Worm (Caenorhabditis elegans) whole organism, young adult: ENCODE measurements around the gene C06A6.2.

Experiments
- B0019.2 ChIP-seq: fragments of 200-800 bp; sonication (Bioruptor generic); conservative IDR thresholded peaks from 2 replicates; pipeline ENCODE4 v1.3.6; 2022; ENCODE audit warnings: missing genetic modification reagents, missing genetic modification characterization, missing compliant biosample characterization
- B0035.1 ChIP-seq: sonication (generic microtip); optimal IDR thresholded peaks from 2 replicates; lab custom pipeline; 2016; ENCODE audit warnings: missing genetic modification characterization, mild to moderate bottlenecking, missing compliant biosample characterization, missing genotype, missing genetic modification reagents
- B0336.3 ChIP-seq: fragments of 200-800 bp; sonication (Bioruptor generic); IDR thresholded peaks from 2 replicates; pipeline ENCODE4 v1.3.6; 2022; ENCODE audit warnings: missing genetic modification characterization, missing compliant biosample characterization
- C17E4.6 ChIP-seq: fragments of 200-800 bp; sonication (Bioruptor generic); IDR thresholded peaks from 2 replicates; pipeline ENCODE4 v1.3.6; 2022; ENCODE audit warnings: missing genetic modification reagents, missing genetic modification characterization, missing compliant biosample characterization
- D2030.7 ChIP-seq: fragments of 200-800 bp; sonication (Bioruptor generic); IDR thresholded peaks from 2 replicates; pipeline ENCODE4 v1.3.6; 2022; ENCODE audit warnings: missing genetic modification reagents, missing genetic modification characterization, missing compliant biosample characterization
- F23B12.7 ChIP-seq: sonication (generic microtip); optimal IDR thresholded peaks from 2 replicates; lab custom pipeline; 2017; ENCODE audit warnings: missing genetic modification characterization, mild to moderate bottlenecking, missing compliant biosample characterization, antibody characterized with exemption, moderate library complexity; ENCODE audit not compliant: insufficient read depth
- F37B4.10 ChIP-seq: fragments of 200-800 bp; sonication (Bioruptor generic); IDR thresholded peaks from 2 replicates; pipeline ENCODE4 v1.3.6; 2022; ENCODE audit warnings: missing genetic modification characterization, missing compliant biosample characterization
- F49E8.2 ChIP-seq: sonication (generic microtip); optimal IDR thresholded peaks from 3 replicates; lab custom pipeline; 2017; ENCODE audit warnings: missing genetic modification characterization, mild to moderate bottlenecking, missing compliant biosample characterization, antibody characterized with exemption, moderate library complexity; ENCODE audit not compliant: insufficient read depth
- F55B11.4 ChIP-seq: sonication (generic microtip); optimal IDR thresholded peaks from 2 replicates; lab custom pipeline; 2016; ENCODE audit warnings: missing compliant biosample characterization, missing genetic modification characterization, borderline replicate concordance; ENCODE audit not compliant: insufficient read depth
- F57A8.1 ChIP-seq: fragments of 200-800 bp; sonication (Bioruptor generic); optimal IDR thresholded peaks from 2 replicates; lab custom pipeline; 2018; ENCODE audit warnings: mild to moderate bottlenecking, missing genetic modification characterization, moderate library complexity, missing compliant biosample characterization
- F57C9.4 ChIP-seq: sonication (generic microtip); optimal IDR thresholded peaks from 2 replicates; lab custom pipeline; 2017; ENCODE audit warnings: mild to moderate bottlenecking, missing genetic modification characterization, missing compliant biosample characterization
- T07F8.4 ChIP-seq: sonication (generic microtip); optimal IDR thresholded peaks from 2 replicates; lab custom pipeline; 2016; ENCODE audit warnings: mild to moderate bottlenecking, missing genetic modification characterization, moderate library complexity, missing compliant biosample characterization
- T26A5.8 ChIP-seq: sonication (generic microtip); optimal IDR thresholded peaks from 2 replicates; lab custom pipeline; 2016; ENCODE audit warnings: missing genetic modification characterization, missing compliant biosample characterization
- Y67H2A.10 ChIP-seq: fragments of 200-800 bp; sonication (Bioruptor generic); conservative IDR thresholded peaks from 2 replicates; pipeline ENCODE4 v1.3.6; 2022; ENCODE audit warnings: missing genetic modification reagents, missing genetic modification characterization, missing compliant biosample characterization
- bed-1 ChIP-seq: fragments of 200-800 bp; sonication (Bioruptor generic); IDR thresholded peaks from 2 replicates; pipeline ENCODE4 v1.3.6; 2022; ENCODE audit warnings: missing genetic modification reagents, missing genetic modification characterization, missing compliant biosample characterization
- bed-2 ChIP-seq: fragments of 200-800 bp; sonication (Bioruptor generic); IDR thresholded peaks from 2 replicates; pipeline ENCODE4 v1.3.6; 2022; ENCODE audit warnings: missing genetic modification reagents, missing genetic modification characterization, missing compliant biosample characterization
- cebp-1 ChIP-seq, 2 experiments: fragments of 200-800 bp in 1 of 2; sonication (Bioruptor generic) in 1 of 2; sonication (generic microtip) in 1 of 2; IDR thresholded peaks in 1 of 2; optimal IDR thresholded peaks in 1 of 2; 2 replicates each; pipeline versions ENCODE4 v1.3.6 to Lab custom; 2017 to 2022; ENCODE audit warnings: missing compliant biosample characterization in 2 of 2, missing genetic modification characterization in 2 of 2, mild to moderate bottlenecking in 1 of 2, missing genetic modification reagents in 1 of 2, moderate library complexity in 1 of 2
- cebp-2 ChIP-seq: fragments of 200-800 bp; sonication (Bioruptor generic); IDR thresholded peaks from 2 replicates; pipeline ENCODE4 v1.3.6; 2022; ENCODE audit warnings: missing genetic modification characterization, missing compliant biosample characterization
- ceh-100 ChIP-seq: fragments of 200-800 bp; sonication (Bioruptor generic); IDR thresholded peaks from 2 replicates; pipeline ENCODE4 v1.3.6; 2022; ENCODE audit warnings: missing genetic modification reagents, missing genetic modification characterization, missing compliant biosample characterization
- dox-1 ChIP-seq: fragments of 200-800 bp; sonication (Bioruptor generic); IDR thresholded peaks from 2 replicates; pipeline ENCODE4 v1.3.6; 2022; ENCODE audit warnings: missing genetic modification reagents, missing genetic modification characterization, missing compliant biosample characterization
- egrh-3 ChIP-seq: fragments of 200-800 bp; sonication (Bioruptor generic); IDR thresholded peaks from 2 replicates; pipeline ENCODE4 v1.3.6; 2022; ENCODE audit warnings: missing genetic modification reagents, missing genetic modification characterization, missing compliant biosample characterization
- hrde-1 ChIP-seq: sonication (generic microtip); optimal IDR thresholded peaks from 2 replicates; lab custom pipeline; 2016; ENCODE audit warnings: missing genetic modification characterization, mild to moderate bottlenecking, missing compliant biosample characterization, moderate library complexity, missing genotype, missing genetic modification reagents, borderline replicate concordance
- lag-1 ChIP-seq: fragments of 200-800 bp; sonication (Bioruptor generic); IDR thresholded peaks from 2 replicates; pipeline ENCODE4 v1.3.6; 2022; ENCODE audit warnings: missing genetic modification reagents, missing genetic modification characterization, missing compliant biosample characterization
- let-526 ChIP-seq: fragments of 200-800 bp; sonication (Bioruptor generic); IDR thresholded peaks from 2 replicates; pipeline ENCODE4 v1.3.6; 2022; ENCODE audit warnings: missing genetic modification reagents, missing genetic modification characterization, missing compliant biosample characterization
- lin-54 ChIP-seq: fragments of 200-800 bp; sonication (Bioruptor generic); optimal IDR thresholded peaks from 2 replicates; lab custom pipeline; 2018; ENCODE audit warnings: mild to moderate bottlenecking, missing genetic modification characterization, missing compliant biosample characterization
- lsy-27 ChIP-seq: sonication (generic microtip); optimal IDR thresholded peaks from 2 replicates; lab custom pipeline; 2017; ENCODE audit warnings: missing genetic modification characterization, mild to moderate bottlenecking, missing compliant biosample characterization, antibody characterized with exemption, missing genotype, borderline replicate concordance; ENCODE audit not compliant: insufficient read depth
- madf-3 ChIP-seq: fragments of 200-800 bp; sonication (Bioruptor generic); IDR thresholded peaks from 2 replicates; pipeline ENCODE4 v1.3.6; 2022; ENCODE audit warnings: missing genetic modification reagents, missing genetic modification characterization, missing compliant biosample characterization
- madf-6 ChIP-seq: fragments of 200-800 bp; sonication (Bioruptor generic); IDR thresholded peaks from 2 replicates; pipeline ENCODE4 v1.3.6; 2022; ENCODE audit warnings: missing genetic modification reagents, missing genetic modification characterization, missing compliant biosample characterization
- madf-8 ChIP-seq: fragments of 200-800 bp; sonication (Bioruptor generic); conservative IDR thresholded peaks from 2 replicates; pipeline ENCODE4 v1.3.6; 2022; ENCODE audit warnings: missing genetic modification reagents, missing genetic modification characterization, missing compliant biosample characterization
- mel-28 ChIP-seq: sonication (generic microtip); optimal IDR thresholded peaks from 2 replicates; lab custom pipeline; 2016; ENCODE audit warnings: borderline replicate concordance, mild to moderate bottlenecking, missing genetic modification characterization, missing compliant biosample characterization
- nfya-1 ChIP-seq: sonication (generic microtip); optimal IDR thresholded peaks from 2 replicates; lab custom pipeline; 2017; ENCODE audit warnings: antibody characterized with exemption, missing compliant biosample characterization, missing genetic modification characterization, borderline replicate concordance; ENCODE audit not compliant: insufficient read depth
- nfya-2 ChIP-seq: fragments of 200-800 bp; sonication (Bioruptor generic); IDR thresholded peaks from 2 replicates; pipeline ENCODE4 v1.3.6; 2022; ENCODE audit warnings: missing genetic modification reagents, missing genetic modification characterization, missing compliant biosample characterization
- nhr-179 ChIP-seq: sonication (generic microtip); optimal IDR thresholded peaks from 2 replicates; lab custom pipeline; 2016; ENCODE audit warnings: mild to moderate bottlenecking, missing genetic modification characterization, missing compliant biosample characterization
- nhr-27 ChIP-seq: fragments of 200-800 bp; sonication (Bioruptor generic); optimal IDR thresholded peaks from 2 replicates; lab custom pipeline; 2018; ENCODE audit warnings: mild to moderate bottlenecking, missing genetic modification characterization, moderate library complexity, missing compliant biosample characterization
- nhr-90 ChIP-seq: sonication (generic microtip); optimal IDR thresholded peaks from 2 replicates; lab custom pipeline; 2016; ENCODE audit warnings: missing genotype, mild to moderate bottlenecking, missing genetic modification characterization, missing compliant biosample characterization
- pbrm-1 ChIP-seq: fragments of 200-800 bp; sonication (Bioruptor generic); IDR thresholded peaks from 2 replicates; pipeline ENCODE4 v1.3.6; 2022; ENCODE audit warnings: missing genetic modification reagents, missing genetic modification characterization, missing compliant biosample characterization
- rcor-1 ChIP-seq: fragments of 200-800 bp; sonication (Bioruptor generic); IDR thresholded peaks from 2 replicates; pipeline ENCODE4 v1.3.6; 2022; ENCODE audit warnings: missing genetic modification reagents, missing genetic modification characterization, missing compliant biosample characterization
- rec-8 ChIP-seq, 2 experiments: sonication (generic microtip); optimal IDR thresholded peaks; 2 replicates each; lab custom pipeline; 2016; ENCODE audit warnings: mild to moderate bottlenecking in 2 of 2, missing genetic modification characterization in 2 of 2, missing genetic modification reagents in 2 of 2, missing genotype in 2 of 2, missing biosample characterization in 1 of 2, missing compliant biosample characterization in 1 of 2, moderate library complexity in 1 of 2
- repo-1 ChIP-seq: sonication (generic microtip); optimal IDR thresholded peaks from 2 replicates; lab custom pipeline; 2017; ENCODE audit warnings: mild to moderate bottlenecking, missing genetic modification characterization, missing compliant biosample characterization
- sea-2 ChIP-seq: fragments of 200-800 bp; sonication (Bioruptor generic); IDR thresholded peaks from 2 replicates; pipeline ENCODE4 v1.3.6; 2022; ENCODE audit warnings: missing genetic modification characterization, missing compliant biosample characterization
- snpc-1.1 ChIP-seq: sonication (generic microtip); optimal IDR thresholded peaks from 2 replicates; lab custom pipeline; 2017; ENCODE audit warnings: missing genetic modification characterization, mild to moderate bottlenecking, missing compliant biosample characterization, antibody characterized with exemption, moderate library complexity, missing genotype, missing genetic modification reagents; ENCODE audit not compliant: insufficient read depth
- tlf-1 ChIP-seq: fragments of 200-800 bp; sonication (Bioruptor generic); optimal IDR thresholded peaks from 2 replicates; lab custom pipeline; 2018; ENCODE audit warnings: mild to moderate bottlenecking, missing genetic modification characterization, missing compliant biosample characterization
- unc-130 ChIP-seq: sonication (generic microtip); optimal IDR thresholded peaks from 2 replicates; lab custom pipeline; 2016; ENCODE audit warnings: missing genetic modification reagents, missing genetic modification characterization, missing compliant biosample characterization
- ztf-18 ChIP-seq: sonication (generic microtip); optimal IDR thresholded peaks from 2 replicates; lab custom pipeline; 2016; ENCODE audit warnings: missing genotype, mild to moderate bottlenecking, missing genetic modification characterization, missing compliant biosample characterization
- ztf-22 ChIP-seq: fragments of 200-800 bp; sonication (Bioruptor generic); optimal IDR thresholded peaks from 2 replicates; lab custom pipeline; 2018; ENCODE audit warnings: mild to moderate bottlenecking, missing genetic modification characterization, moderate library complexity, missing compliant biosample characterization
- ztf-3 ChIP-seq: fragments of 200-800 bp; sonication (Bioruptor generic); optimal IDR thresholded peaks from 2 replicates; lab custom pipeline; 2018; ENCODE audit warnings: mild to moderate bottlenecking, missing genetic modification characterization, missing compliant biosample characterization

The C06A6.2 gene

ce11 chrIV:7829275-7829938, 17.0 kb upstream of the C06A6.2 start, which contains the start of gene C06A6.4:
Gene C06A6.4, minus strand, starts transcription at chrIV:7829298.
- TF ChIP-seq unc-130 (GFP tag; lab: Kevin White, UChicago) (no peak), nfya-2 (GFP tag; lab: Robert Waterston, UW) (no peak), cebp-2 (no peak), madf-6 (peak; percentile 92), F57A8.1 (GFP tag; lab: Kevin White, UChicago) (no peak), F23B12.7 (tag; lab: Kevin White, UChicago) (no peak), B0019.2 (GFP tag; lab: Robert Waterston, UW) (no peak), nfya-1 (tag; lab: Kevin White, UChicago) (no peak), madf-8 (GFP tag; lab: Robert Waterston, UW) (peak; percentile 79; the same call in 1 of the 2 replicates), snpc-1.1 (tag; lab: Kevin White, UChicago) (peak; percentile 7), ceh-100 (no peak), F57C9.4 (tag; lab: Kevin White, UChicago) (no peak), Y67H2A.10 (GFP tag; lab: Robert Waterston, UW) (no peak), T07F8.4 (tag; lab: Kevin White, UChicago) (no peak), repo-1 (tag; lab: Kevin White, UChicago) (no peak), pbrm-1 (GFP tag; lab: Robert Waterston, UW) (peak; percentile 42; the same call in 1 of the 2 replicates), nhr-27 (tag; lab: Kevin White, UChicago) (no peak), bed-1 (GFP tag; lab: Robert Waterston, UW) (no peak), F49E8.2 (tag; lab: Kevin White, UChicago) (peak; percentile 52), T26A5.8 (tag; lab: Kevin White, UChicago) (no peak), D2030.7 (GFP tag; lab: Robert Waterston, UW) (peak; percentile 73), dox-1 (GFP tag; lab: Robert Waterston, UW) (no peak; the same call in 1 of the 2 replicates), nhr-90 (no peak), F55B11.4 (tag; lab: Kevin White, UChicago) (no peak), cebp-1 (GFP tag; IDR thresholded peaks at IDR 0.05; lab: Robert Waterston, UW) (no peak), cebp-1 (tag; optimal IDR thresholded peaks at IDR 0.05; lab: Kevin White, UChicago) (no peak), madf-3 (GFP tag; lab: Robert Waterston, UW) (no peak), rcor-1 (no peak), B0035.1 (tag; lab: Kevin White, UChicago) (no peak), rec-8 (tag; optimal IDR thresholded peaks at IDR 0.05; lab: Kevin White, UChicago) (no peak), bed-2 (GFP tag; lab: Robert Waterston, UW) (no peak), sea-2 (GFP tag; lab: Robert Waterston, UW) (no peak), tlf-1 (no peak), lag-1 (no peak), nhr-179 (tag; lab: Kevin White, UChicago) (no peak), ztf-3 (GFP tag; lab: Kevin White, UChicago) (no peak), C17E4.6 (GFP tag; lab: Robert Waterston, UW) (no peak), B0336.3 (GFP tag; lab: Robert Waterston, UW) (no peak), let-526 (no peak), lsy-27 (no peak), hrde-1 (no peak), mel-28 (tag; lab: Kevin White, UChicago) (no peak), lin-54 (GFP tag; lab: Kevin White, UChicago) (peak; percentile 22), ztf-18 (no peak), egrh-3 (GFP tag; lab: Robert Waterston, UW) (no peak), F37B4.10 (GFP tag; lab: Robert Waterston, UW) (no peak), ztf-22 (GFP tag; lab: Kevin White, UChicago) (no peak)
